Worm (Caenorhabditis elegans) whole organism, L4 larva: Measurements from ENCODE around the gene rpia-1.

Experiments
- F10B5.3 ChIP-seq: sonication (generic microtip); optimal IDR thresholded peaks from 2 replicates; lab custom pipeline; 2016; ENCODE audit warnings: mild to moderate bottlenecking, missing genetic modification characterization, missing compliant biosample characterization
- F26F4.8 ChIP-seq: fragments of 200-800 bp; sonication (Bioruptor generic); conservative IDR thresholded peaks from 2 replicates; pipeline ENCODE4 v1.3.6; 2022; ENCODE audit warnings: missing genetic modification characterization, missing compliant biosample characterization
- F44E2.7 ChIP-seq: fragments of 200-800 bp; sonication (Bioruptor generic); IDR thresholded peaks from 2 replicates; pipeline ENCODE4 v2.1.2; 2022; ENCODE audit warnings: missing genetic modification characterization, missing compliant biosample characterization
- T20F7.1 ChIP-seq: fragments of 200-800 bp; sonication (Bioruptor generic); optimal IDR thresholded peaks from 2 replicates; lab custom pipeline; 2018; ENCODE audit warnings: mild to moderate bottlenecking, missing genetic modification characterization, missing compliant biosample characterization
- T26A8.4 ChIP-seq: fragments of 200-800 bp; sonication (Bioruptor generic); IDR thresholded peaks from 2 replicates; pipeline ENCODE4 v1.3.6; 2022; ENCODE audit warnings: missing genetic modification characterization, missing compliant biosample characterization
- ZK337.2 ChIP-seq: fragments of 200-800 bp; sonication (Bioruptor generic); IDR thresholded peaks from 2 replicates; pipeline ENCODE4 v1.3.6; 2022; ENCODE audit warnings: missing genetic modification reagents, missing genetic modification characterization, missing compliant biosample characterization
- ZK546.5 ChIP-seq, 2 experiments: sonication (generic microtip); optimal IDR thresholded peaks; 2 replicates each; lab custom pipeline; 2017; ENCODE audit warnings: missing biosample characterization in 2 of 2, missing genetic modification characterization in 2 of 2
- aha-1 ChIP-seq: fragments of 150-350 bp; peaks from one replicate; lab custom pipeline; 2014; ENCODE audit warnings: missing biosample characterization, missing genetic modification characterization
- ama-1 ChIP-seq: fragments of 150-350 bp; optimal IDR thresholded peaks from 2 replicates; lab custom pipeline; 2014; ENCODE audit warnings: inconsistent platforms, mixed read lengths
- arid-1 ChIP-seq: fragments of 200-800 bp; sonication (Bioruptor generic); conservative IDR thresholded peaks from 2 replicates; pipeline ENCODE4 v1.3.6; 2022; ENCODE audit warnings: missing genetic modification reagents, missing genetic modification characterization, missing compliant biosample characterization
- attf-4 ChIP-seq: sonication (generic microtip); optimal IDR thresholded peaks from 3 replicates; lab custom pipeline; 2017; ENCODE audit warnings: missing biosample characterization, missing genetic modification characterization
- ceh-28 ChIP-seq: fragments of 150-350 bp; optimal IDR thresholded peaks from 2 replicates; lab custom pipeline; 2014; ENCODE audit warnings: missing biosample characterization, missing genetic modification reagents, missing genetic modification characterization
- ceh-32 ChIP-seq: sonication (generic microtip); optimal IDR thresholded peaks from 2 replicates; lab custom pipeline; 2016; ENCODE audit warnings: mild to moderate bottlenecking, missing genetic modification characterization, missing compliant biosample characterization; ENCODE audit not compliant: poor library complexity
- ceh-44 ChIP-seq: fragments of 200-800 bp; sonication (Bioruptor generic); IDR thresholded peaks from 2 replicates; pipeline ENCODE4 v1.3.6; 2022; ENCODE audit warnings: missing genetic modification reagents, missing genetic modification characterization, missing compliant biosample characterization
- ces-1 ChIP-seq: fragments of 150-350 bp; sonication (generic microtip); optimal IDR thresholded peaks from 4 replicates; lab custom pipeline; 2014; ENCODE audit warnings: missing biosample characterization, missing genetic modification reagents, missing genetic modification characterization
- ctbp-1 ChIP-seq: fragments of 200-800 bp; sonication (Bioruptor generic); IDR thresholded peaks from 2 replicates; pipeline ENCODE4 v1.3.6; 2022; ENCODE audit warnings: missing genetic modification reagents, missing genetic modification characterization, missing compliant biosample characterization
- daf-16 ChIP-seq, 3 experiments: sonication (generic microtip); optimal IDR thresholded peaks; 2 replicates each; lab custom pipeline; 2016 to 2017; ENCODE audit warnings: missing genetic modification characterization in 3 of 3, missing genetic modification reagents in 3 of 3, mild to moderate bottlenecking in 2 of 3, missing compliant biosample characterization in 2 of 3, missing biosample characterization in 1 of 3, moderate library complexity in 1 of 3
- dmd-6 ChIP-seq: fragments of 200-800 bp; sonication (Bioruptor generic); IDR thresholded peaks from 2 replicates; pipeline ENCODE4 v1.3.6; 2022; ENCODE audit warnings: missing genetic modification reagents, missing genetic modification characterization, missing compliant biosample characterization
- dve-1 ChIP-seq: sonication (generic microtip); optimal IDR thresholded peaks from 2 replicates; lab custom pipeline; 2017; ENCODE audit warnings: antibody characterized with exemption, mild to moderate bottlenecking, missing genetic modification characterization, missing compliant biosample characterization; ENCODE audit not compliant: insufficient read depth
- hlh-11 ChIP-seq: fragments of 200-800 bp; sonication (Bioruptor generic); optimal IDR thresholded peaks from 2 replicates; lab custom pipeline; 2018; ENCODE audit warnings: mild to moderate bottlenecking, missing genetic modification characterization, missing compliant biosample characterization
- hlh-30 ChIP-seq: sonication (generic microtip); optimal IDR thresholded peaks from 2 replicates; lab custom pipeline; 2017; ENCODE audit warnings: antibody characterized with exemption, mild to moderate bottlenecking, missing genetic modification characterization, missing compliant biosample characterization; ENCODE audit not compliant: insufficient read depth
- hmg-1.1 ChIP-seq: fragments of 200-800 bp; sonication (Bioruptor generic); IDR thresholded peaks from 2 replicates; pipeline ENCODE4 v1.3.6; 2022; ENCODE audit warnings: missing genetic modification reagents, missing genetic modification characterization, missing compliant biosample characterization
- jun-1 ChIP-seq: fragments of 150-350 bp; optimal IDR thresholded peaks from 2 replicates; lab custom pipeline; 2014; ENCODE audit warnings: missing biosample characterization, missing genetic modification reagents, missing genetic modification characterization
- lin-29 ChIP-seq: fragments of 200-800 bp; sonication (Bioruptor generic); IDR thresholded peaks from 2 replicates; pipeline ENCODE4 v1.3.6; 2022; ENCODE audit warnings: missing genetic modification reagents, missing genetic modification characterization, missing compliant biosample characterization
- lin-38 ChIP-seq: fragments of 200-800 bp; sonication (Bioruptor generic); IDR thresholded peaks from 2 replicates; pipeline ENCODE4 v1.3.6; 2022; ENCODE audit warnings: missing genetic modification reagents, missing genetic modification characterization, missing compliant biosample characterization
- lin-39 ChIP-seq: fragments of 150-350 bp; optimal IDR thresholded peaks from 2 replicates; lab custom pipeline; 2014; ENCODE audit warnings: missing biosample characterization, missing genetic modification reagents, missing genetic modification characterization
- lsy-2 ChIP-seq, 2 experiments: fragments of 150-350 bp in 1 of 2; sonication (generic microtip) in 1 of 2; optimal IDR thresholded peaks; 2 replicates each; lab custom pipeline; 2014 to 2017; ENCODE audit warnings: missing biosample characterization in 2 of 2, missing genetic modification characterization in 2 of 2
- madf-5 ChIP-seq, 2 experiments: fragments of 200-800 bp; sonication (Bioruptor generic); IDR thresholded peaks; 2 replicates each; pipeline ENCODE4 v1.3.6; 2022; ENCODE audit warnings: missing compliant biosample characterization in 2 of 2, missing genetic modification characterization in 2 of 2
- madf-9 ChIP-seq: fragments of 200-800 bp; sonication (Bioruptor generic); conservative IDR thresholded peaks from 2 replicates; pipeline ENCODE4 v1.3.6; 2022; ENCODE audit warnings: missing genetic modification reagents, missing genetic modification characterization, missing compliant biosample characterization
- mep-1 ChIP-seq: fragments of 150-350 bp; sonication (generic microtip); optimal IDR thresholded peaks from 3 replicates; lab custom pipeline; 2014; ENCODE audit warnings: missing biosample characterization, missing genetic modification characterization
- mes-2 ChIP-seq: sonication (generic microtip); optimal IDR thresholded peaks from 2 replicates; lab custom pipeline; 2016; ENCODE audit warnings: missing genotype, mild to moderate bottlenecking, missing genetic modification characterization, missing compliant biosample characterization; ENCODE audit not compliant: poor library complexity, severe bottlenecking
- nhr-10 ChIP-seq: fragments of 150-350 bp; optimal IDR thresholded peaks from 2 replicates; lab custom pipeline; 2014; ENCODE audit warnings: missing biosample characterization, missing genetic modification characterization
- nhr-11 ChIP-seq: fragments of 150-350 bp; optimal IDR thresholded peaks from 2 replicates; lab custom pipeline; 2014; ENCODE audit warnings: missing biosample characterization, missing genetic modification characterization
- nhr-111 ChIP-seq: fragments of 200-800 bp; sonication (Bioruptor generic); optimal IDR thresholded peaks from 2 replicates; lab custom pipeline; 2018; ENCODE audit warnings: mild to moderate bottlenecking, missing genetic modification characterization, missing compliant biosample characterization
- nhr-237 ChIP-seq: sonication (generic microtip); optimal IDR thresholded peaks from 2 replicates; lab custom pipeline; 2017; ENCODE audit warnings: missing biosample characterization, missing genetic modification characterization
- nhr-25 ChIP-seq: sonication (generic microtip); optimal IDR thresholded peaks from 2 replicates; lab custom pipeline; 2017; ENCODE audit warnings: missing genetic modification characterization, mild to moderate bottlenecking, missing compliant biosample characterization, antibody characterized with exemption, moderate library complexity, borderline replicate concordance; ENCODE audit not compliant: insufficient read depth
- nhr-28 ChIP-seq: fragments of 150-350 bp; optimal IDR thresholded peaks from 2 replicates; lab custom pipeline; 2014; ENCODE audit warnings: missing biosample characterization, missing genetic modification characterization
- nhr-41 ChIP-seq: fragments of 200-800 bp; sonication (Bioruptor generic); IDR thresholded peaks from 2 replicates; pipeline ENCODE4 v1.3.6; 2022; ENCODE audit warnings: missing genetic modification reagents, missing genetic modification characterization, missing compliant biosample characterization
- nhr-77 ChIP-seq: fragments of 150-350 bp; optimal IDR thresholded peaks from 2 replicates; lab custom pipeline; 2014; ENCODE audit warnings: missing biosample characterization, missing genetic modification characterization
- pha-4 ChIP-seq, 2 experiments: fragments of 150-350 bp in 1 of 2; fragments of 200-800 bp in 1 of 2; sonication (Bioruptor generic) in 1 of 2; IDR thresholded peaks in 1 of 2; optimal IDR thresholded peaks in 1 of 2; 2 replicates each; pipeline versions ENCODE4 v1.3.6 to Lab custom; 2014 to 2022; ENCODE audit warnings: missing genetic modification characterization in 2 of 2, missing genetic modification reagents in 2 of 2, missing biosample characterization in 1 of 2, missing compliant biosample characterization in 1 of 2
- php-3 ChIP-seq: fragments of 200-800 bp; sonication (Bioruptor generic); IDR thresholded peaks from 2 replicates; pipeline ENCODE4 v1.3.6; 2022; ENCODE audit warnings: missing genetic modification reagents, missing genetic modification characterization, missing compliant biosample characterization
- sdz-12 ChIP-seq: fragments of 200-800 bp; sonication (Bioruptor generic); optimal IDR thresholded peaks from 2 replicates; lab custom pipeline; 2018; ENCODE audit warnings: mild to moderate bottlenecking, missing genetic modification characterization, missing compliant biosample characterization
- set-16 ChIP-seq: fragments of 200-800 bp; sonication (Bioruptor generic); IDR thresholded peaks from 2 replicates; pipeline ENCODE4 v1.3.6; 2022; ENCODE audit warnings: missing genetic modification reagents, missing genetic modification characterization, missing compliant biosample characterization
- skn-1 ChIP-seq: fragments of 150-350 bp; optimal IDR thresholded peaks from 2 replicates; lab custom pipeline; 2014; ENCODE audit warnings: missing biosample characterization, missing genetic modification characterization
- snpc-1.2 ChIP-seq: fragments of 200-800 bp; sonication (Bioruptor generic); IDR thresholded peaks from 2 replicates; pipeline ENCODE4 v1.3.6; 2022; ENCODE audit warnings: missing genetic modification reagents, missing genetic modification characterization, missing compliant biosample characterization
- snpc-4 ChIP-seq: fragments of 150-350 bp; optimal IDR thresholded peaks from 2 replicates; lab custom pipeline; 2014; ENCODE audit warnings: missing biosample characterization, missing genetic modification characterization
- tra-1 ChIP-seq: fragments of 200-800 bp; sonication (Bioruptor generic); IDR thresholded peaks from 2 replicates; pipeline ENCODE4 v1.3.6; 2022; ENCODE audit warnings: missing genetic modification reagents, missing genetic modification characterization, missing compliant biosample characterization
- zfp-3 ChIP-seq: fragments of 200-800 bp; sonication (Bioruptor generic); conservative IDR thresholded peaks from 2 replicates; pipeline ENCODE4 v1.3.6; 2022; ENCODE audit warnings: missing genetic modification reagents, missing genetic modification characterization, missing compliant biosample characterization

Gene rpia-1

DNA sequence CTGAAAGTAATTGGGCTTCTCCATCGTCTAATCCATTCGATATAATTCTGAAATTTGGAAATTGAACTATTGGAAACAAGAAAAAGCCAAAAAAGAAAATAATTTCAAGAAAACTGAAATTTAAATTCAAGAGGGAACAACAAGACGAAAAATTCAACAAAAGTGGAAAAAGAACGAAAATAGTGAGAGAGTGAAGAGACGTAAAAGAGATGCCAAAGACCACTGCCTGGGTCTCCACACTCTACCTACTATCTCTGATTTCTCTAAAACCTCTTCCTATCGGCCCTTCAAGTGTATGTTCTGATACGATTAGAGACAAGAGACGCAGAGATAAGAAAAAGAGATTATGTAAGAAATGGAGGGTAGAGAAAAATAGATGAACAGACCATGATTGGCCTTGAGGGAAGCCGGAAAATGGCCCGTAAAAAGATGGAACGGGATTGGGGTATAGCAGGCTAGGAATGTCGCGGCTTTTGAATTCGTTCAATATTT is 30.9 kb downstream of the rpia-1 start, which contains the start of gene ogt-1 (continued):
- TF ChIP-seq mes-2 (peak; percentile 81), hlh-30 (tag; lab: Kevin White, UChicago) (peak; percentile 88), T20F7.1 (GFP tag; lab: Kevin White, UChicago) (peak; percentile 74), nhr-10 (tag; lab: Kevin White, UChicago) (peak; percentile 51), ces-1 (GFP tag; lab: Kevin White, UChicago) (peak; percentile 58), madf-9 (GFP tag; lab: Robert Waterston, UW) (peak; percentile 25; the same call in 1 of the 2 replicates), nhr-41 (GFP tag; lab: Robert Waterston, UW) (no peak), ceh-44 (GFP tag; lab: Robert Waterston, UW) (no peak), F44E2.7 (GFP tag; lab: Robert Waterston, UW) (no peak), dmd-6 (GFP tag; lab: Robert Waterston, UW) (peak; percentile 79), nhr-25 (tag; lab: Kevin White, UChicago) (peak; percentile 35), arid-1 (GFP tag; lab: Robert Waterston, UW) (peak; percentile 57), ceh-32 (tag; lab: Kevin White, UChicago) (no peak), zfp-3 (GFP tag; lab: Robert Waterston, UW) (no peak), set-16 (GFP tag; lab: Robert Waterston, UW) (no peak), ZK337.2 (no peak), lin-38 (GFP tag; lab: Robert Waterston, UW) (peak; percentile 64), F10B5.3 (tag; lab: Kevin White, UChicago) (peak; percentile 32), snpc-1.2 (GFP tag; lab: Robert Waterston, UW) (no peak), lin-29 (GFP tag; lab: Robert Waterston, UW) (no peak), ceh-28 (tag; lab: Kevin White, UChicago) (peak; percentile 32), nhr-11 (tag; lab: Kevin White, UChicago) (peak; percentile 47), php-3 (GFP tag; lab: Robert Waterston, UW) (0 out of 2 replicates have a peak, but pooled peaks have one; percentile 36), ZK546.5 (tag; optimal IDR thresholded peaks at IDR 0.05; lab: Kevin White, UChicago) (no peak), T26A8.4 (peak; percentile 80), snpc-4 (no peak), hmg-1.1 (GFP tag; lab: Robert Waterston, UW) (peak; percentile 82)
- TF ChIP-seq, all 104 proteins: peak for 47

DNA sequence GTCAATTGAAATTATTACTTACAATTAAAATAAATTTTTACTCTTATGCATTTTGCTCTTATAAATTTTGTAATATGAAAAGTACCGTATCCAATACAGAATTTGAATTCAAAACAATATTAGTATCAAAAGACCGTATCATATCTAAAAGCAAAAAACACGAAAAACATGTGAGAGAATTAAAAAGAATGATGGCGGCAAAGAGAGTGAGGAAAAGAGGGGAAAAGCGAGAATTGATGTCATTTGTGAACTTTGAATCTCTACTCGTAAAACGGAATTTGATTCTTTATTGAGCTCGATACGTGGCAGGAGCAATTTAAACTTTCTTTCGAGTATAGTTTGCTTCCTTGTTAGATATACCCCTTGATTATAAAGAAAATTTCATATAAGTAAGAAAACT is 31.6 kb downstream of the rpia-1 start:
- TF ChIP-seq nhr-10 (tag; lab: Kevin White, UChicago) (no peak), php-3 (GFP tag; lab: Robert Waterston, UW) (peak; percentile 52; the same call in 1 of the 2 replicates), madf-5 (GFP tag; IDR thresholded peaks at IDR 0.05; lab: Robert Waterston, UW) (no peak), attf-4 (no peak), nhr-237 (tag; lab: Kevin White, UChicago) (no peak), pha-4 (GFP tag; IDR thresholded peaks at IDR 0.05; lab: Robert Waterston, UW) (no peak), pha-4 (tag; optimal IDR thresholded peaks at IDR 0.05; lab: Kevin White, UChicago) (no peak), arid-1 (GFP tag; lab: Robert Waterston, UW) (no peak), hlh-30 (tag; lab: Kevin White, UChicago) (peak; percentile 46), aha-1 (tag; lab: Kevin White, UChicago) (no peak), F26F4.8 (GFP tag; lab: Robert Waterston, UW) (no peak), mep-1 (peak; percentile 9), sdz-12 (GFP tag; lab: Kevin White, UChicago) (no peak), daf-16 (GFP tag; optimal IDR thresholded peaks at IDR 0.05; lab: Kevin White, UChicago) (no peak), daf-16 (tag; optimal IDR thresholded peaks at IDR 0.05; lab: Kevin White, UChicago) (peak; percentile 38), dve-1 (tag; lab: Kevin White, UChicago) (peak; percentile 71), jun-1 (tag; lab: Kevin White, UChicago) (no peak), ama-1 (lab: Kevin White, UChicago) (no peak), tra-1 (GFP tag; lab: Robert Waterston, UW) (no peak), lin-39 (tag; lab: Kevin White, UChicago) (no peak), nhr-28 (peak; percentile 49), ctbp-1 (GFP tag; lab: Robert Waterston, UW) (no peak), nhr-111 (no peak), skn-1 (tag; lab: Kevin White, UChicago) (no peak), hlh-11 (peak; percentile 48), dmd-6 (GFP tag; lab: Robert Waterston, UW) (peak; percentile 38), nhr-77 (tag; lab: Kevin White, UChicago) (peak; percentile 25), lsy-2 (tag; optimal IDR thresholded peaks at IDR 0.05; lab: Kevin White, UChicago) (peak in 1 of 2 experiments; percentile 15)
